Worm (Caenorhabditis elegans) whole organism, L1 larva: ENCODE results near the gene K12H6.10.
"Not testable (repeated sequence)": the region's sequence is repeated elsewhere in the genome, so short reads cannot be mapped to it uniquely, and the experiment has no call there.

Source experiments
- ama-1 ChIP-seq: fragments of 150-350 bp; optimal IDR thresholded peaks from 2 replicates; lab custom pipeline; 2014
- fkh-10 ChIP-seq: sonication (generic microtip); optimal IDR thresholded peaks from 2 replicates; lab custom pipeline; 2017; ENCODE audit warnings: missing biosample characterization, missing genetic modification reagents, missing genetic modification characterization
- nhr-20 ChIP-seq: sonication (generic microtip); optimal IDR thresholded peaks from 2 replicates; lab custom pipeline; 2016; ENCODE audit warnings: mild to moderate bottlenecking, missing genetic modification characterization, missing compliant biosample characterization
- nhr-237 ChIP-seq: fragments of 150-350 bp; optimal IDR thresholded peaks from 2 replicates; lab custom pipeline; 2014; ENCODE audit warnings: missing biosample characterization, missing genetic modification characterization
- nhr-28 ChIP-seq: fragments of 150-350 bp; optimal IDR thresholded peaks from 2 replicates; lab custom pipeline; 2014; ENCODE audit warnings: missing biosample characterization, missing genetic modification characterization
- nhr-47 ChIP-seq: sonication (generic microtip); optimal IDR thresholded peaks from 2 replicates; lab custom pipeline; 2016; ENCODE audit warnings: mild to moderate bottlenecking, missing genetic modification characterization, moderate library complexity, missing compliant biosample characterization
- nhr-76 ChIP-seq: sonication (generic microtip); optimal IDR thresholded peaks from 2 replicates; lab custom pipeline; 2017; ENCODE audit warnings: missing biosample characterization, missing genetic modification characterization
- pqm-1 ChIP-seq: sonication (generic microtip); optimal IDR thresholded peaks from 3 replicates; lab custom pipeline; 2017; ENCODE audit warnings: missing biosample characterization, missing genetic modification characterization
- rnt-1 ChIP-seq: sonication (generic microtip); optimal IDR thresholded peaks from 2 replicates; lab custom pipeline; 2016; ENCODE audit warnings: mild to moderate bottlenecking, missing genetic modification characterization, moderate library complexity, missing compliant biosample characterization
- skn-1 ChIP-seq: fragments of 150-350 bp; optimal IDR thresholded peaks from 2 replicates; lab custom pipeline; 2014; ENCODE audit warnings: missing biosample characterization, missing genetic modification characterization
- sptf-1 ChIP-seq: fragments of 150-350 bp; optimal IDR thresholded peaks from 2 replicates; lab custom pipeline; 2014; ENCODE audit warnings: missing biosample characterization, missing genetic modification characterization
- ztf-11 ChIP-seq, 2 experiments: sonication (generic microtip); optimal IDR thresholded peaks; 2 replicates each; lab custom pipeline; 2016 to 2017; ENCODE audit warnings: missing genetic modification characterization in 2 of 2, missing biosample characterization in 1 of 2, missing compliant biosample characterization in 1 of 2
- ztf-4 ChIP-seq: fragments of 150-350 bp; optimal IDR thresholded peaks from 2 replicates; lab custom pipeline; 2014; ENCODE audit warnings: missing biosample characterization, missing genetic modification characterization

DNA sequence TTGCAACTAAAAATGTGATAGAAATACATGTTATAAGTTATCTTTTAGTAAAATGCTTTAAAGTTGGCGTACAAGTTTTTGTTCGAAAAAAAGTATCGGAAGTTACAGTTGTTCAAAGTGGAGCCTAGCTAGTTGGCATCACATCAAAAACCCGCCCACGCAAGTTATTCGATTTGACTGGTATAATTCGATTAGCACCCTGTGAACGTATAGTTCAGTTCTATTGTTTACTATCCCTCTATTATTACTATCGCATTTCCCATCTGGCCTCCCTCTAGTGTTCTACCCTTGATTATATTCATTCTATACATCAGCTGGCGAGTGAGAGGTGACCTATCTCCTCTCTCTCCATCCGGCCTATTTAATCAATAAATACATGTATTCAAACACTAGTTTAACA lies 16.3 kb downstream of the K12H6.10 start, which contains the start of gene Y110A2AL.4:
- TF ChIP-seq nhr-76 (tag; lab: Kevin White, UChicago); skn-1 (tag; lab: Kevin White, UChicago); ama-1; fkh-10; nhr-237 (tag; lab: Kevin White, UChicago); pqm-1 (tag; lab: Kevin White, UChicago); rnt-1 (tag; lab: Kevin White, UChicago); nhr-20 (tag; lab: Kevin White, UChicago); sptf-1 (tag; lab: Kevin White, UChicago); ztf-11 (tag; optimal IDR thresholded peaks at IDR 0.05; lab: Kevin White, UChicago); nhr-28 (tag; lab: Kevin White, UChicago); ztf-4 (tag; lab: Kevin White, UChicago); nhr-47 (tag; lab: Kevin White, UChicago): not testable (repeated sequence)
